Worm (Caenorhabditis elegans) whole organism, mixed stage, embryonic: ENCODE results near the gene srh-137.

ENCODE experiments used
- bed-3 ChIP-seq: fragments of 200-800 bp; sonication (Bioruptor generic); optimal IDR thresholded peaks from 3 replicates; lab custom pipeline; 2018; ENCODE audit warnings: mild to moderate bottlenecking, missing genetic modification characterization, moderate library complexity, missing compliant biosample characterization
- blmp-1 ChIP-seq: fragments of 150-350 bp; optimal IDR thresholded peaks from 2 replicates; lab custom pipeline; 2014; ENCODE audit warnings: missing biosample characterization, missing genetic modification characterization
- ces-1 ChIP-seq: fragments of 150-350 bp; optimal IDR thresholded peaks from 2 replicates; lab custom pipeline; 2014; ENCODE audit warnings: missing biosample characterization, missing genetic modification reagents, missing genetic modification characterization
- elt-3 ChIP-seq: fragments of 150-350 bp; optimal IDR thresholded peaks from 2 replicates; lab custom pipeline; 2014; ENCODE audit warnings: missing biosample characterization, missing genetic modification characterization
- lin-32 ChIP-seq: fragments of 200-800 bp; sonication (Bioruptor generic); optimal IDR thresholded peaks from 2 replicates; lab custom pipeline; 2018; ENCODE audit warnings: mild to moderate bottlenecking, missing genetic modification characterization, missing compliant biosample characterization
- lsy-2 ChIP-seq: fragments of 150-350 bp; optimal IDR thresholded peaks from 2 replicates; lab custom pipeline; 2014; ENCODE audit warnings: missing biosample characterization, missing genetic modification characterization
- nhr-12 ChIP-seq: fragments of 150-350 bp; optimal IDR thresholded peaks from 2 replicates; lab custom pipeline; 2014; ENCODE audit warnings: missing biosample characterization, missing genetic modification characterization
- nhr-237 ChIP-seq: fragments of 150-350 bp; optimal IDR thresholded peaks from 2 replicates; lab custom pipeline; 2014; ENCODE audit warnings: missing biosample characterization, missing genetic modification characterization
- nhr-28 ChIP-seq: fragments of 150-350 bp; optimal IDR thresholded peaks from 2 replicates; lab custom pipeline; 2014; ENCODE audit warnings: missing biosample characterization, missing genetic modification characterization
- pha-4 ChIP-seq: fragments of 150-350 bp; optimal IDR thresholded peaks from 2 replicates; lab custom pipeline; 2018; ENCODE audit warnings: missing biosample characterization, missing genetic modification reagents, missing genetic modification characterization
- sem-2 ChIP-seq: fragments of 200-800 bp; sonication (Bioruptor generic); optimal IDR thresholded peaks from 2 replicates; lab custom pipeline; 2018; ENCODE audit warnings: mild to moderate bottlenecking, missing genetic modification characterization, missing compliant biosample characterization
- snpc-4 ChIP-seq: fragments of 150-350 bp; optimal IDR thresholded peaks from 2 replicates; lab custom pipeline; 2014; ENCODE audit warnings: missing biosample characterization, missing genetic modification characterization
- unc-62 ChIP-seq: fragments of 150-350 bp; optimal IDR thresholded peaks from 2 replicates; lab custom pipeline; 2014; ENCODE audit warnings: missing biosample characterization, missing genetic modification reagents, missing genetic modification characterization
- ztf-11 ChIP-seq: fragments of 150-350 bp; optimal IDR thresholded peaks from 2 replicates; lab custom pipeline; 2014; ENCODE audit warnings: missing biosample characterization, missing genetic modification characterization

- TF ChIP-seq nhr-237, result no peak
- no peak for TF ChIP-seq lsy-2
- no peak for TF ChIP-seq nhr-12 (tag; lab: Kevin White, UChicago)
- TF ChIP-seq ces-1 (GFP tag; lab: Kevin White, UChicago), result no peak
- TF ChIP-seq snpc-4 (tag; lab: Kevin White, UChicago), result no peak
- no peak for TF ChIP-seq blmp-1 (tag; lab: Kevin White, UChicago)
- TF ChIP-seq sem-2 (GFP tag; lab: Kevin White, UChicago), result no peak
- no peak for TF ChIP-seq bed-3 (GFP tag; lab: Kevin White, UChicago)
- no peak for TF ChIP-seq elt-3
- TF ChIP-seq nhr-28 (tag; lab: Kevin White, UChicago), result no peak
- TF ChIP-seq pha-4 (tag; lab: Kevin White, UChicago), result no peak
- no peak for TF ChIP-seq unc-62 (GFP tag; lab: Kevin White, UChicago)
- no peak for TF ChIP-seq ztf-11 (tag; lab: Kevin White, UChicago)
- no peak for TF ChIP-seq lin-32 (GFP tag; lab: Kevin White, UChicago)
These were observed 39.7 kb upstream of the srh-137 start for ce11 chrV:16756166-16756565.
